Fruit fly (Drosophila melanogaster) whole organism, embryonic: ENCODE data around the gene CG32631.

Experiments used
- Atf6 ChIP-seq: fragments of 200-800 bp; sonication (Bioruptor generic); IDR thresholded peaks from 2 replicates; pipeline ENCODE4 v1.3.6; 2022; ENCODE audit warnings: missing biosample characterization, missing genetic modification characterization
- Awh ChIP-seq: fragments of 200-800 bp; sonication (Bioruptor generic); IDR thresholded peaks from 2 replicates; pipeline ENCODE4, ENCODE4 v1.3.6; 2022; ENCODE audit warnings: missing biosample characterization, missing genetic modification characterization
- CG11085 ChIP-seq: fragments of 200-800 bp; sonication (Bioruptor generic); IDR thresholded peaks from 2 replicates; pipeline ENCODE4 v1.3.6; 2022; ENCODE audit warnings: missing biosample characterization, missing genetic modification characterization
- CG11560 ChIP-seq: fragments of 200-800 bp; sonication (Bioruptor generic); IDR thresholded peaks from 3 replicates; pipeline ENCODE4 v1.3.6; 2022; ENCODE audit warnings: missing biosample characterization, missing genetic modification characterization
- CG11696 ChIP-seq: fragments of 200-800 bp; sonication (Bioruptor generic); IDR thresholded peaks from 2 replicates; pipeline ENCODE4 v1.3.6; 2022; ENCODE audit warnings: missing biosample characterization, missing genetic modification characterization
- CG12299 ChIP-seq: fragments of 200-800 bp; sonication (Bioruptor generic); optimal IDR thresholded peaks from 2 replicates; lab custom pipeline; 2018; ENCODE audit warnings: missing biosample characterization, mild to moderate bottlenecking, missing genetic modification characterization
- CG12391 ChIP-seq: fragments of 200-800 bp; sonication (Bioruptor generic); optimal IDR thresholded peaks from 3 replicates; lab custom pipeline; 2018; ENCODE audit warnings: missing biosample characterization, mild to moderate bottlenecking, missing genetic modification characterization, moderate library complexity
- CG13775 ChIP-seq: fragments of 200-800 bp; sonication (Bioruptor generic); optimal IDR thresholded peaks from 3 replicates; lab custom pipeline; 2017; ENCODE audit warnings: missing biosample characterization, mild to moderate bottlenecking, missing genetic modification characterization
- CG1647 ChIP-seq: fragments of 200-800 bp; sonication (Bioruptor generic); optimal IDR thresholded peaks from 3 replicates; lab custom pipeline; 2016; ENCODE audit warnings: missing biosample characterization, missing genetic modification characterization
- CG17829 ChIP-seq: fragments of 200-800 bp; optimal IDR thresholded peaks from 2 replicates; lab custom pipeline; 2019; ENCODE audit warnings: missing biosample characterization, mild to moderate bottlenecking, missing genetic modification characterization, moderate library complexity
- CG1792 ChIP-seq: fragments of 200-800 bp; sonication (Bioruptor generic); optimal IDR thresholded peaks from 2 replicates; lab custom pipeline; 2016; ENCODE audit warnings: missing biosample characterization, missing genetic modification characterization
- CG2889 ChIP-seq: fragments of 200-800 bp; sonication (Bioruptor generic); IDR thresholded peaks from 3 replicates; pipeline ENCODE4 v1.3.6; 2022; ENCODE audit warnings: missing biosample characterization, missing genetic modification characterization
- CG6654 ChIP-seq: fragments of 200-800 bp; sonication (Bioruptor generic); optimal IDR thresholded peaks from 2 replicates; lab custom pipeline; 2017; ENCODE audit warnings: missing biosample characterization, mild to moderate bottlenecking, missing genetic modification characterization
- CG6813 ChIP-seq: fragments of 200-800 bp; sonication (Bioruptor generic); optimal IDR thresholded peaks from 2 replicates; lab custom pipeline; 2017; ENCODE audit warnings: missing biosample characterization, missing genetic modification characterization, mild to moderate bottlenecking, moderate library complexity, missing genetic modification reagents
- CG7987 ChIP-seq: fragments of 200-800 bp; sonication (Bioruptor generic); optimal IDR thresholded peaks from 2 replicates; lab custom pipeline; 2018; ENCODE audit warnings: missing biosample characterization, mild to moderate bottlenecking, missing genetic modification characterization, moderate library complexity
- CG8388 ChIP-seq: fragments of 200-800 bp; sonication (Bioruptor generic); optimal IDR thresholded peaks from 2 replicates; lab custom pipeline; 2019; ENCODE audit warnings: missing biosample characterization, mild to moderate bottlenecking, missing genetic modification characterization, moderate library complexity
- CG9876 ChIP-seq: fragments of 200-800 bp; sonication (Bioruptor generic); optimal IDR thresholded peaks from 2 replicates; lab custom pipeline; 2016; ENCODE audit warnings: missing biosample characterization, missing genetic modification characterization
- Dfd ChIP-seq, 2 experiments: fragments of >200 bp; optimal IDR thresholded peaks; 2 replicates each; lab custom pipeline; 2017; ENCODE audit warnings: missing biosample characterization in 2 of 2, missing genetic modification characterization in 2 of 2
- Doc3 ChIP-seq: fragments of 200-800 bp; sonication (Bioruptor generic); IDR thresholded peaks from 3 replicates; pipeline ENCODE4 v1.3.6; 2022; ENCODE audit warnings: missing biosample characterization, missing genetic modification characterization; ENCODE audit not compliant: partially characterized antibody
- ERR ChIP-seq: fragments of 200-800 bp; sonication (Bioruptor generic); optimal IDR thresholded peaks from 2 replicates; lab custom pipeline; 2016; ENCODE audit warnings: missing biosample characterization, missing genetic modification characterization
- Fer2 ChIP-seq: fragments of 200-800 bp; sonication (Bioruptor generic); optimal IDR thresholded peaks from 2 replicates; lab custom pipeline; 2018; ENCODE audit warnings: missing biosample characterization, mild to moderate bottlenecking, missing genetic modification characterization, moderate library complexity
- Gug ChIP-seq: fragments of 200-800 bp; sonication (Bioruptor generic); IDR thresholded peaks from 4 replicates; pipeline ENCODE4 v1.3.6; 2022; ENCODE audit warnings: missing biosample characterization, missing genetic modification characterization
- Hr39 ChIP-seq: fragments of >200 bp; optimal IDR thresholded peaks from 2 replicates; lab custom pipeline; 2017
- Lim3 ChIP-seq: fragments of 200-800 bp; sonication (Bioruptor generic); IDR thresholded peaks from 2 replicates; pipeline ENCODE4 v1.3.6; 2022; ENCODE audit warnings: missing biosample characterization, missing genetic modification characterization
- Oli ChIP-seq: fragments of 200-800 bp; sonication (Bioruptor generic); optimal IDR thresholded peaks from 2 replicates; lab custom pipeline; 2018; ENCODE audit warnings: missing biosample characterization, mild to moderate bottlenecking, missing genetic modification characterization, moderate library complexity
- PHDP ChIP-seq: fragments of 200-800 bp; sonication (Bioruptor generic); optimal IDR thresholded peaks from 3 replicates; lab custom pipeline; 2018; ENCODE audit warnings: missing biosample characterization, mild to moderate bottlenecking, missing genetic modification characterization, moderate library complexity
- Side ChIP-seq: fragments of 200-800 bp; sonication (Bioruptor generic); optimal IDR thresholded peaks from 2 replicates; lab custom pipeline; 2016; ENCODE audit warnings: missing biosample characterization, missing genetic modification characterization
- Xrp1 ChIP-seq: fragments of 200-800 bp; sonication (Bioruptor generic); IDR thresholded peaks from 2 replicates; pipeline ENCODE4 v1.3.6; 2022; ENCODE audit warnings: missing biosample characterization, missing genetic modification characterization
- cad ChIP-seq: fragments of >200 bp; optimal IDR thresholded peaks from 2 replicates; lab custom pipeline; 2017; ENCODE audit warnings: missing biosample characterization, missing genetic modification characterization
- corto ChIP-seq: fragments of 200-800 bp; sonication (Bioruptor generic); optimal IDR thresholded peaks from 2 replicates; lab custom pipeline; 2016; ENCODE audit warnings: missing biosample characterization, mild to moderate bottlenecking, missing genetic modification characterization, moderate library complexity
- cwo ChIP-seq: fragments of 200-800 bp; sonication (Bioruptor generic); optimal IDR thresholded peaks from 3 replicates; lab custom pipeline; 2017; ENCODE audit warnings: missing biosample characterization, missing genetic modification characterization, mild to moderate bottlenecking, moderate library complexity, missing genetic modification reagents
- da ChIP-seq: fragments of 200-800 bp; sonication (Bioruptor generic); optimal IDR thresholded peaks from 2 replicates; lab custom pipeline; 2016; ENCODE audit warnings: missing biosample characterization, missing genetic modification characterization
- disco-r ChIP-seq: fragments of 200-800 bp; sonication (Bioruptor generic); optimal IDR thresholded peaks from 2 replicates; lab custom pipeline; 2016; ENCODE audit warnings: missing biosample characterization, missing genetic modification characterization
- dysf ChIP-seq: fragments of 200-800 bp; sonication (Bioruptor generic); IDR thresholded peaks from 3 replicates; pipeline ENCODE4 v1.3.6; 2022; ENCODE audit warnings: missing biosample characterization, missing genetic modification characterization
- ems ChIP-seq: fragments of 200-800 bp; sonication (Bioruptor generic); optimal IDR thresholded peaks from 3 replicates; lab custom pipeline; 2016; ENCODE audit warnings: missing biosample characterization, missing genetic modification characterization
- ewg ChIP-seq: fragments of 200-800 bp; sonication (Bioruptor generic); optimal IDR thresholded peaks from 3 replicates; lab custom pipeline; 2017; ENCODE audit warnings: mild to moderate bottlenecking, missing biosample characterization, missing genetic modification reagents, missing genetic modification characterization
- ind ChIP-seq: fragments of 200-800 bp; sonication (Bioruptor generic); optimal IDR thresholded peaks from 3 replicates; lab custom pipeline; 2016; ENCODE audit warnings: missing biosample characterization, missing genetic modification characterization
- nerfin-2 ChIP-seq: fragments of 200-800 bp; sonication (Bioruptor generic); IDR thresholded peaks from 2 replicates; pipeline ENCODE4 v1.3.6; 2022; ENCODE audit warnings: missing biosample characterization, missing genetic modification characterization; ENCODE audit not compliant: partially characterized antibody
- oc ChIP-seq: fragments of 200-800 bp; sonication (Bioruptor generic); optimal IDR thresholded peaks from 2 replicates; lab custom pipeline; 2018; ENCODE audit warnings: missing biosample characterization, mild to moderate bottlenecking, missing genetic modification characterization, moderate library complexity
- odd ChIP-seq: fragments of 200-800 bp; sonication (Bioruptor generic); optimal IDR thresholded peaks from 2 replicates; lab custom pipeline; 2017; ENCODE audit warnings: missing biosample characterization, mild to moderate bottlenecking, missing genetic modification characterization
- p53 ChIP-seq: fragments of 200-800 bp; sonication (Bioruptor generic); optimal IDR thresholded peaks from 2 replicates; lab custom pipeline; 2016; ENCODE audit warnings: missing biosample characterization, missing genetic modification characterization
- pnt ChIP-seq: fragments of 200-800 bp; sonication (Bioruptor generic); optimal IDR thresholded peaks from 3 replicates; lab custom pipeline; 2016; ENCODE audit warnings: missing biosample characterization, missing genetic modification characterization
- sd ChIP-seq: fragments of 200-800 bp; sonication (Bioruptor generic); optimal IDR thresholded peaks from 3 replicates; lab custom pipeline; 2018; ENCODE audit warnings: missing biosample characterization, mild to moderate bottlenecking, missing genetic modification characterization, moderate library complexity
- sisA ChIP-seq: fragments of 200-800 bp; sonication (Bioruptor generic); IDR thresholded peaks from 2 replicates; pipeline ENCODE4 v1.3.6; 2022; ENCODE audit warnings: missing biosample characterization, missing genetic modification characterization
- slp2 ChIP-seq: fragments of 200-800 bp; sonication (Bioruptor generic); optimal IDR thresholded peaks from 2 replicates; lab custom pipeline; 2016; ENCODE audit warnings: missing biosample characterization, missing genetic modification characterization
- sqz ChIP-seq: fragments of 200-800 bp; sonication (Bioruptor generic); optimal IDR thresholded peaks from 3 replicates; lab custom pipeline; 2018; ENCODE audit warnings: missing biosample characterization, mild to moderate bottlenecking, missing genetic modification characterization
- tup ChIP-seq: fragments of 200-800 bp; sonication (Bioruptor generic); optimal IDR thresholded peaks from 2 replicates; lab custom pipeline; 2016; ENCODE audit warnings: missing biosample characterization, mild to moderate bottlenecking, missing genetic modification characterization, moderate library complexity
- unc-4 ChIP-seq: fragments of 200-800 bp; sonication (Bioruptor generic); IDR thresholded peaks from 2 replicates; pipeline ENCODE4 v1.3.6; 2022; ENCODE audit warnings: missing biosample characterization, missing genetic modification characterization; ENCODE audit not compliant: partially characterized antibody
- usp ChIP-seq: fragments of >200 bp; optimal IDR thresholded peaks from 2 replicates; lab custom pipeline; 2017; ENCODE audit warnings: missing biosample characterization, missing genetic modification characterization

The CG32631 gene

DNA sequence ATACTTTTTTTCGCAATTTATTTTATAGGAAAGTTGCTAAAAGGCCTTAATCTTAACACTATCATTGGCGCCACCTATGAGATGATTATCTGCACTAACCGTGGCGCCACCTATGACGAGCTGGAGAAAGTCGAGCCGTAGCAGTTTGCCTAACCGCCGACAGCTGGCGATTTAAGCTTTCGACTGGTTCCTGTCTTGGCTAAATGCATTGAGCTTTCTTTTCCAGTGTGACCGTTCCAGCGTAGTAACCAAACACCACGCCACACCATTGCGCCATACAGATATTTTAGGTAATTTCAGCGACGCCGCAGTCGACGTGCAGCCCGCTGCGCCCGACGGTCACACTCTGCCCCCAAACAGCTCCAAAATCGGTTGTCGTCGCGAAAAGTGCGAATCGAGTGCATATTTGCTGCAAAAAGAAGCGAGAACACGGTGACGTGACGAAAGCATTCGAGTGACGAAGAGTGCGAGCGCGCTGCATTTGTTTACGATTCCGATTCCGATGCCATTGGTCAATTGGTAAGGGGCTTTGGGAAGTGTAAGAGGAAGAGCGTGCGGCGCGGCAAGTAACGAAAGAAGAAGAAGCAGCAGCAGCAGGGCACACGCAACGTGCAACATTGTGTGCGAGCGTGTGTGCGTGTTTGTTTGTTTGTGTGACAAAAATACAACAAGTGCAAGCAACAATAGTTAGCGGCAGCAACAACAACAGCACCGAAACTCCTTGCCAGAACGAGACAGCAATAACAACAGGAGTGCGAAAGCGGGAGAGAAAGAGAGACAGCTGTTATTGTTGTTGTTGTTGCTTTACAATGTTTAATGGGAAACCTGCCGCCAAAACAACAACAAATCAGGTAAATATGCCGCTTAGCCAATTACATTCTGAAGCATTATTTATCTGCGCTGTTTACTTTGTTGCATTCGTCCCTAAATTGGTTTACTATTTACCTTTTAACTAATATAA lies 7.5 kb downstream of the CG32631 start, which contains the start of the genes CG46311 and Tpst (continued):
- TF ChIP-seq ewg (peak; percentile 23), CG13775 (peak; percentile 10), Xrp1 (GFP tag; lab: Robert Waterston, UW) (peak; percentile 34; the same call in 1 of the 2 replicates), Dfd (GFP tag; optimal IDR thresholded peaks at IDR 0.05; lab: Kevin White, UChicago) (no peak), CG12299 (tag; lab: Kevin White, UChicago) (peak; percentile 38), sd (no peak), CG11085 (GFP tag; lab: Robert Waterston, UW) (0 out of 2 replicates have a peak, but pooled peaks have one; percentile 45), Oli (tag; lab: Kevin White, UChicago) (no peak), CG17829 (tag; lab: Kevin White, UChicago) (peak; percentile 70), odd (GFP tag; lab: Kevin White, UChicago) (no peak), cad (GFP tag; lab: Kevin White, UChicago) (no peak), CG2889 (GFP tag; lab: Robert Waterston, UW) (no peak), corto (GFP tag; lab: Kevin White, UChicago) (no peak), CG6654 (no peak), CG8388 (GFP tag; lab: Kevin White, UChicago) (no peak), PHDP (tag; lab: Kevin White, UChicago) (peak; percentile 3), sisA (GFP tag; lab: Robert Waterston, UW) (peak; percentile 67), CG1792 (no peak), Gug (GFP tag; lab: Robert Waterston, UW) (peak; percentile 56; the same call in 1 of the 4 replicates), unc-4 (GFP tag; lab: Robert Waterston, UW) (0 out of 2 replicates have a peak, but pooled peaks have one; percentile 34), CG9876 (GFP tag; lab: Kevin White, UChicago) (peak; percentile 1), ind (GFP tag; lab: Kevin White, UChicago) (peak; percentile 64), nerfin-2 (GFP tag; lab: Robert Waterston, UW) (no peak), CG12391 (tag; lab: Kevin White, UChicago) (no peak), sqz (no peak), Awh (GFP tag; lab: Robert Waterston, UW) (peak; percentile 66), Lim3 (GFP tag; lab: Robert Waterston, UW) (no peak), pnt (GFP tag; lab: Kevin White, UChicago) (peak; percentile 66), cwo (GFP tag; lab: Kevin White, UChicago) (no peak), CG11560 (tag; lab: Robert Waterston, UW) (peak; percentile 57; the same call in 2 of the 3 replicates), usp (no peak), Doc3 (GFP tag; lab: Robert Waterston, UW) (no peak), tup (GFP tag; lab: Kevin White, UChicago) (no peak), oc (tag; lab: Kevin White, UChicago) (no peak), dysf (GFP tag; lab: Robert Waterston, UW) (peak; percentile 70), Atf6 (GFP tag; lab: Robert Waterston, UW) (no peak), CG7987 (GFP tag; lab: Kevin White, UChicago) (peak; percentile 2), ERR (peak; percentile 4), Hr39 (no peak), da (GFP tag; lab: Kevin White, UChicago) (peak; percentile 9), disco-r (GFP tag; lab: Kevin White, UChicago) (no peak), slp2 (GFP tag; lab: Kevin White, UChicago) (peak; percentile 43), CG11696 (GFP tag; lab: Robert Waterston, UW) (no peak), p53 (peak; percentile 64), Fer2 (tag; lab: Kevin White, UChicago) (no peak), ems (GFP tag; lab: Kevin White, UChicago) (peak; percentile 4), Side (GFP tag; lab: Kevin White, UChicago) (peak; percentile 37), CG1647 (GFP tag; lab: Kevin White, UChicago) (peak; percentile 28), CG6813 (GFP tag; lab: Kevin White, UChicago) (peak; percentile 37)
